Worm (Caenorhabditis elegans): ENCODE results near the gene sft-4.

ce11 chrX:5802582-5802981, 22.1 kb upstream of the sft-4 start:
- TF ChIP-seq ztf-11 (tag; optimal IDR thresholded peaks at IDR 0.05), result no peak
- peak; percentile 41 for TF ChIP-seq lin-14 (GFP tag; optimal IDR thresholded peaks at IDR 0.05)
- TF ChIP-seq lir-3 (tag; optimal IDR thresholded peaks at IDR 0.05; ENCODE audit: poor library complexity), result no peak
- TF ChIP-seq pqm-1 (tag; optimal IDR thresholded peaks at IDR 0.05), result no peak
- no peak for TF ChIP-seq pag-3 (tag; optimal IDR thresholded peaks at IDR 0.05; ENCODE audit: borderline replicate concordance, insufficient read depth)
- TF ChIP-seq nhr-12 (tag; optimal IDR thresholded peaks at IDR 0.05), result no peak
- no peak for TF ChIP-seq tbx-2 (tag; optimal IDR thresholded peaks at IDR 0.05)
- TF ChIP-seq dpl-1 (GFP tag; optimal IDR thresholded peaks at IDR 0.05), result no peak
- no peak for TF ChIP-seq elt-2 (tag; optimal IDR thresholded peaks at IDR 0.05)
- no peak for TF ChIP-seq egl-27 (tag; optimal IDR thresholded peaks at IDR 0.05)
